Fruit fly (Drosophila melanogaster): ENCODE results near the gene fzr.

dm6 chrX:4669438-4669837 is 9.9 kb downstream of the fzr start:
- TF ChIP-seq cnc (optimal IDR thresholded peaks at IDR 0.05): no peak
- no peak for TF ChIP-seq CG5204 (GFP tag; optimal IDR thresholded peaks at IDR 0.05)
- TF ChIP-seq bab1 (GFP tag; optimal IDR thresholded peaks at IDR 0.05): no peak
- TF ChIP-seq CG12768 (GFP tag; optimal IDR thresholded peaks at IDR 0.05): no peak
- TF ChIP-seq CG33017 (tag; optimal IDR thresholded peaks at IDR 0.05): no peak
- no peak for TF ChIP-seq kay (GFP tag; ENCODE audit: borderline replicate concordance)

Data from whole organism, adult.